Worm (Caenorhabditis elegans): Measurements from ENCODE around the gene srd-7.

srd-7 gene

ce11 chrIV:10750041-10750440 is 36.6 kb downstream of the srd-7 start, which contains the start of gene T25B9.1:
Gene T25B9.1, minus strand, starts transcription at chrIV:10750141.
- no peak for TF ChIP-seq ref-1 (GFP tag; conservative IDR thresholded peaks at IDR 0.05)
- no peak for TF ChIP-seq tab-1 (GFP tag; IDR thresholded peaks at IDR 0.05)
- no peak for TF ChIP-seq T22C8.4 (GFP tag; IDR thresholded peaks at IDR 0.05)
- no peak for TF ChIP-seq cog-1 (tag; optimal IDR thresholded peaks at IDR 0.05)
- no peak for TF ChIP-seq ztf-29 (GFP tag; IDR thresholded peaks at IDR 0.05)
- no peak for TF ChIP-seq ztf-23 (GFP tag; IDR thresholded peaks at IDR 0.05)
- no peak for TF ChIP-seq klf-2 (GFP tag; conservative IDR thresholded peaks at IDR 0.05)
- TF ChIP-seq med-1 (GFP tag; optimal IDR thresholded peaks at IDR 0.05; ENCODE audit: insufficient read depth) = no peak
- no peak for TF ChIP-seq flt-1 (GFP tag; IDR thresholded peaks at IDR 0.05)

- TF ChIP-seq ztf-29 (GFP tag; IDR thresholded peaks at IDR 0.05) (no peak), flt-1 (GFP tag; IDR thresholded peaks at IDR 0.05) (no peak), tab-1 (GFP tag; IDR thresholded peaks at IDR 0.05) (no peak), klf-2 (GFP tag; conservative IDR thresholded peaks at IDR 0.05) (no peak)
Observed at ce11 chrIV:10745332-10745731, 41.3 kb downstream of the srd-7 start.

ce11 chrIV:10744475-10744874 is 42.2 kb downstream of the srd-7 start, which contains the start of gene T25B9.3:
Gene T25B9.3, plus strand, starts transcription at chrIV:10744775.
- TF ChIP-seq ztf-23 (GFP tag; IDR thresholded peaks at IDR 0.05) (no peak), med-1 (GFP tag; optimal IDR thresholded peaks at IDR 0.05; ENCODE audit: insufficient read depth) (no peak), ztf-29 (GFP tag; IDR thresholded peaks at IDR 0.05) (no peak), flt-1 (GFP tag; IDR thresholded peaks at IDR 0.05) (no peak), klf-2 (GFP tag; conservative IDR thresholded peaks at IDR 0.05) (no peak), ref-1 (GFP tag; conservative IDR thresholded peaks at IDR 0.05) (no peak), T22C8.4 (GFP tag; IDR thresholded peaks at IDR 0.05) (no peak), tab-1 (GFP tag; IDR thresholded peaks at IDR 0.05) (no peak)

ce11 chrIV:10738328-10738727 is 48.3 kb downstream of the srd-7 start, which contains the start of gene ssp-34:
Gene ssp-34, minus strand, starts transcription at chrIV:10738602.
- TF ChIP-seq klf-2 (GFP tag; conservative IDR thresholded peaks at IDR 0.05) (no peak), T22C8.4 (GFP tag; IDR thresholded peaks at IDR 0.05) (no peak), flt-1 (GFP tag; IDR thresholded peaks at IDR 0.05) (no peak), ref-1 (GFP tag; conservative IDR thresholded peaks at IDR 0.05) (no peak), cog-1 (tag; optimal IDR thresholded peaks at IDR 0.05) (no peak), med-1 (GFP tag; optimal IDR thresholded peaks at IDR 0.05; ENCODE audit: insufficient read depth) (no peak), ztf-29 (GFP tag; IDR thresholded peaks at IDR 0.05) (no peak), tab-1 (GFP tag; IDR thresholded peaks at IDR 0.05) (no peak), ztf-23 (GFP tag; IDR thresholded peaks at IDR 0.05) (no peak)

ce11 chrIV:10737011-10737553 is 49.5 kb downstream of the srd-7 start, which contains the start of gene grl-21:
Gene grl-21, plus strand, starts transcription at chrIV:10737474.
- TF ChIP-seq ref-1 (GFP tag; conservative IDR thresholded peaks at IDR 0.05) = no peak
- no peak for TF ChIP-seq ztf-23 (GFP tag; IDR thresholded peaks at IDR 0.05)
